Fruit fly (Drosophila melanogaster): ENCODE measurements around the gene CG5171.

The CG5171 gene

dm6 chr2L:7431861-7432601 lies 30.9 kb downstream of the CG5171 start:
- no peak for TF ChIP-seq EcR (GFP tag; optimal IDR thresholded peaks at IDR 0.05)
- no peak for TF ChIP-seq usp (GFP tag; optimal IDR thresholded peaks at IDR 0.05)
- no peak for TF ChIP-seq pan (optimal IDR thresholded peaks at IDR 0.05)
- TF ChIP-seq Dll (optimal IDR thresholded peaks at IDR 0.05): no peak
- no peak for TF ChIP-seq psq (optimal IDR thresholded peaks at IDR 0.05)
- no peak for TF ChIP-seq CG8478 (optimal IDR thresholded peaks at IDR 0.05)

dm6 chr2L:7433337-7433956 lies 32.3 kb downstream of the CG5171 start, which contains the start of gene CG5958:
CG5958 (minus strand) TSS chr2L:7433516.
- TF ChIP-seq Dll (optimal IDR thresholded peaks at IDR 0.05): no peak
- no peak for TF ChIP-seq psq (optimal IDR thresholded peaks at IDR 0.05)
- TF ChIP-seq usp (GFP tag; optimal IDR thresholded peaks at IDR 0.05): no peak
- TF ChIP-seq pan (optimal IDR thresholded peaks at IDR 0.05): no peak
- TF ChIP-seq EcR (GFP tag; optimal IDR thresholded peaks at IDR 0.05): no peak
- no peak for TF ChIP-seq CG8478 (optimal IDR thresholded peaks at IDR 0.05)

dm6 chr2L:7433957-7434736 lies 33.0 kb downstream of the CG5171 start:
- TF ChIP-seq CG8478 (optimal IDR thresholded peaks at IDR 0.05): no peak
- TF ChIP-seq pan (optimal IDR thresholded peaks at IDR 0.05): no peak
- no peak for TF ChIP-seq Dll (optimal IDR thresholded peaks at IDR 0.05)
- no peak for TF ChIP-seq usp (GFP tag; optimal IDR thresholded peaks at IDR 0.05)
- no peak for TF ChIP-seq EcR (GFP tag; optimal IDR thresholded peaks at IDR 0.05)
- TF ChIP-seq psq (optimal IDR thresholded peaks at IDR 0.05): no peak

dm6 chr2L:7434737-7435356 lies 33.7 kb downstream of the CG5171 start:
- TF ChIP-seq Dll (optimal IDR thresholded peaks at IDR 0.05): no peak
- no peak for TF ChIP-seq psq (optimal IDR thresholded peaks at IDR 0.05)
- no peak for TF ChIP-seq usp (GFP tag; optimal IDR thresholded peaks at IDR 0.05)
- no peak for TF ChIP-seq EcR (GFP tag; optimal IDR thresholded peaks at IDR 0.05)
- TF ChIP-seq CG8478 (optimal IDR thresholded peaks at IDR 0.05): no peak
- no peak for TF ChIP-seq pan (optimal IDR thresholded peaks at IDR 0.05)

dm6 chr2L:7435475-7435874 lies 34.3 kb downstream of the CG5171 start:
- TF ChIP-seq usp (GFP tag; optimal IDR thresholded peaks at IDR 0.05) (no peak), psq (optimal IDR thresholded peaks at IDR 0.05) (no peak), pan (optimal IDR thresholded peaks at IDR 0.05) (no peak)

dm6 chr2L:7436492-7437324 lies 35.6 kb downstream of the CG5171 start:
- TF ChIP-seq CG8478 (optimal IDR thresholded peaks at IDR 0.05) (no peak), Dll (optimal IDR thresholded peaks at IDR 0.05) (no peak), EcR (GFP tag; optimal IDR thresholded peaks at IDR 0.05) (no peak), psq (optimal IDR thresholded peaks at IDR 0.05) (no peak), pan (optimal IDR thresholded peaks at IDR 0.05) (no peak), usp (GFP tag; optimal IDR thresholded peaks at IDR 0.05) (no peak)

- TF ChIP-seq usp (GFP tag; optimal IDR thresholded peaks at IDR 0.05) (no peak), Dll (optimal IDR thresholded peaks at IDR 0.05) (no peak), pan (optimal IDR thresholded peaks at IDR 0.05) (no peak), psq (optimal IDR thresholded peaks at IDR 0.05) (no peak), EcR (GFP tag; optimal IDR thresholded peaks at IDR 0.05) (no peak), CG8478 (optimal IDR thresholded peaks at IDR 0.05) (no peak)
Measured at dm6 chr2L:7437325-7437707, 36.2 kb downstream of the CG5171 start, which contains the start of gene CG5973. CG5973 (plus strand) TSS chr2L:7437492.

dm6 chr2L:7438505-7438904 lies 37.4 kb downstream of the CG5171 start:
- no peak for TF ChIP-seq EcR (GFP tag; optimal IDR thresholded peaks at IDR 0.05)
- TF ChIP-seq usp (GFP tag; optimal IDR thresholded peaks at IDR 0.05): no peak
- TF ChIP-seq psq (optimal IDR thresholded peaks at IDR 0.05): no peak
- no peak for TF ChIP-seq CG8478 (optimal IDR thresholded peaks at IDR 0.05)
- no peak for TF ChIP-seq Dll (optimal IDR thresholded peaks at IDR 0.05)
- TF ChIP-seq pan (optimal IDR thresholded peaks at IDR 0.05): no peak

- TF ChIP-seq CG8478 (optimal IDR thresholded peaks at IDR 0.05) (no peak), Dll (optimal IDR thresholded peaks at IDR 0.05) (no peak), EcR (GFP tag; optimal IDR thresholded peaks at IDR 0.05) (no peak), pan (optimal IDR thresholded peaks at IDR 0.05) (no peak), psq (optimal IDR thresholded peaks at IDR 0.05) (no peak), usp (GFP tag; optimal IDR thresholded peaks at IDR 0.05) (no peak)
Measured at dm6 chr2L:7440458-7441018, 39.4 kb downstream of the CG5171 start.

- TF ChIP-seq EcR (GFP tag; optimal IDR thresholded peaks at IDR 0.05) (no peak), Dll (optimal IDR thresholded peaks at IDR 0.05) (no peak), usp (GFP tag; optimal IDR thresholded peaks at IDR 0.05) (no peak), psq (optimal IDR thresholded peaks at IDR 0.05) (no peak)
Measured at dm6 chr2L:7442106-7442505, 41.0 kb downstream of the CG5171 start.

dm6 chr2L:7442929-7443328 lies 41.8 kb downstream of the CG5171 start:
- TF ChIP-seq CG8478 (optimal IDR thresholded peaks at IDR 0.05): no peak

Measured in whole organism.